Fruit fly (Drosophila melanogaster) S2 (cell line): ENCODE results near the gene pum.

Experiments used
- CG8478 ChIP-seq: fragments of >200 bp; optimal IDR thresholded peaks from 2 replicates; lab custom pipeline; 2018
- CTCF ChIP-seq, 2 experiments: fragments of >200 bp; optimal IDR thresholded peaks; 2 replicates each; lab custom pipeline; 2018

- TF ChIP-seq CG8478 (lab: Kevin White, UChicago) (no peak), CTCF (optimal IDR thresholded peaks at IDR 0.05; lab: Kevin White, UChicago) (no peak)
Measured at dm6 chr3R:9236883-9237267, 607 bp downstream of the pum start.
